Worm (Caenorhabditis elegans): ENCODE data around the gene cest-24.
A peak's percentile ranks its signal among the peaks of the same experiment; 100 is the strongest.

- peak; percentile 4 for TF ChIP-seq elt-1 (tag; optimal IDR thresholded peaks at IDR 0.05)
- no peak for TF ChIP-seq ama-1 (optimal IDR thresholded peaks at IDR 0.05)
- no peak for TF ChIP-seq snpc-4 (tag; optimal IDR thresholded peaks at IDR 0.05)
- no peak for TF ChIP-seq jun-1 (tag; optimal IDR thresholded peaks at IDR 0.05)
- TF ChIP-seq lin-15B (tag; optimal IDR thresholded peaks at IDR 0.05) = no peak
- no peak for TF ChIP-seq fkh-10 (GFP tag; optimal IDR thresholded peaks at IDR 0.05)
- peak; percentile 79 for TF ChIP-seq nhr-25 (tag; optimal IDR thresholded peaks at IDR 0.05)
- TF ChIP-seq sea-2 (GFP tag; optimal IDR thresholded peaks at IDR 0.05) = no peak
- no peak for TF ChIP-seq nhr-28 (tag; optimal IDR thresholded peaks at IDR 0.05)
- TF ChIP-seq egl-27 (tag; optimal IDR thresholded peaks at IDR 0.05) = no peak
- TF ChIP-seq nhr-237 (tag; optimal IDR thresholded peaks at IDR 0.05) = no peak
These were observed 36.5 kb downstream of the cest-24 start for ce11 chrV:6353182-6353780.
